Fruit fly (Drosophila melanogaster) whole organism, embryonic: ENCODE results near the gene BBIP1.

Experiments
- Awh ChIP-seq: fragments of 200-800 bp; sonication (Bioruptor generic); IDR thresholded peaks from 2 replicates; pipeline ENCODE4, ENCODE4 v1.3.6; 2022; ENCODE audit warnings: missing biosample characterization, missing genetic modification characterization
- CG10147 ChIP-seq: fragments of 200-800 bp; sonication (Bioruptor generic); optimal IDR thresholded peaks from 2 replicates; lab custom pipeline; 2019; ENCODE audit warnings: missing biosample characterization, mild to moderate bottlenecking, missing genetic modification characterization, moderate library complexity
- CG10209 ChIP-seq: fragments of 200-800 bp; sonication (Bioruptor generic); optimal IDR thresholded peaks from 3 replicates; lab custom pipeline; 2017; ENCODE audit warnings: missing biosample characterization, mild to moderate bottlenecking, missing genetic modification characterization, missing genetic modification reagents
- CG11085 ChIP-seq: fragments of 200-800 bp; sonication (Bioruptor generic); IDR thresholded peaks from 2 replicates; pipeline ENCODE4 v1.3.6; 2022; ENCODE audit warnings: missing biosample characterization, missing genetic modification characterization
- CG11695 ChIP-seq: fragments of 200-800 bp; sonication (Bioruptor generic); IDR thresholded peaks from 3 replicates; pipeline ENCODE4 v1.3.6; 2022; ENCODE audit warnings: missing biosample characterization, missing genetic modification characterization
- CG11696 ChIP-seq: fragments of 200-800 bp; sonication (Bioruptor generic); IDR thresholded peaks from 2 replicates; pipeline ENCODE4 v1.3.6; 2022; ENCODE audit warnings: missing biosample characterization, missing genetic modification characterization
- CG12155 ChIP-seq: fragments of 200-800 bp; sonication (Bioruptor generic); optimal IDR thresholded peaks from 3 replicates; lab custom pipeline; 2016; ENCODE audit warnings: missing biosample characterization, missing genetic modification characterization
- CG13775 ChIP-seq: fragments of 200-800 bp; sonication (Bioruptor generic); optimal IDR thresholded peaks from 3 replicates; lab custom pipeline; 2017; ENCODE audit warnings: missing biosample characterization, mild to moderate bottlenecking, missing genetic modification characterization
- CG14860 ChIP-seq: fragments of 200-800 bp; sonication (Bioruptor generic); IDR thresholded peaks from 3 replicates; pipeline ENCODE4 v1.3.6; 2022; ENCODE audit warnings: missing biosample characterization, missing genetic modification characterization; ENCODE audit not compliant: partially characterized antibody
- CG14965 ChIP-seq: fragments of 200-800 bp; sonication (Bioruptor generic); optimal IDR thresholded peaks from 2 replicates; lab custom pipeline; 2016; ENCODE audit warnings: missing biosample characterization, missing genetic modification characterization, borderline replicate concordance
- CG15073 ChIP-seq: fragments of 200-800 bp; sonication (Bioruptor generic); optimal IDR thresholded peaks from 2 replicates; lab custom pipeline; 2016; ENCODE audit warnings: missing biosample characterization, missing genetic modification characterization
- CG15269 ChIP-seq: fragments of 200-800 bp; sonication (Bioruptor generic); optimal IDR thresholded peaks from 2 replicates; lab custom pipeline; 2018; ENCODE audit warnings: missing biosample characterization, mild to moderate bottlenecking, missing genetic modification characterization, moderate library complexity
- CG1529 ChIP-seq: fragments of 200-800 bp; sonication (Bioruptor generic); optimal IDR thresholded peaks from 3 replicates; lab custom pipeline; 2018; ENCODE audit warnings: missing biosample characterization, missing genetic modification characterization
- CG17328 ChIP-seq: fragments of 200-800 bp; sonication (Bioruptor generic); IDR thresholded peaks from 2 replicates; pipeline ENCODE4 v1.3.6; 2022; ENCODE audit warnings: missing biosample characterization, missing genetic modification characterization
- CG17802 ChIP-seq: fragments of 200-800 bp; sonication (Bioruptor generic); optimal IDR thresholded peaks from 2 replicates; lab custom pipeline; 2018; ENCODE audit warnings: missing biosample characterization, mild to moderate bottlenecking, missing genetic modification characterization, moderate library complexity
- CG2678 ChIP-seq: fragments of 200-800 bp; sonication (Bioruptor generic); optimal IDR thresholded peaks from 3 replicates; lab custom pipeline; 2019; ENCODE audit warnings: missing biosample characterization, mild to moderate bottlenecking, missing genetic modification characterization, moderate library complexity
- CG31224 ChIP-seq: fragments of 200-800 bp; sonication (Bioruptor generic); IDR thresholded peaks from 2 replicates; pipeline ENCODE4 v1.3.6; 2022; ENCODE audit warnings: missing biosample characterization, missing genetic modification characterization
- CG32532 ChIP-seq: fragments of 200-800 bp; sonication (Bioruptor generic); IDR thresholded peaks from 2 replicates; pipeline ENCODE4 v1.3.6; 2022; ENCODE audit warnings: missing biosample characterization, missing genetic modification characterization
- CG3281 ChIP-seq: fragments of 200-800 bp; sonication (Bioruptor generic); optimal IDR thresholded peaks from 3 replicates; lab custom pipeline; 2017; ENCODE audit warnings: missing biosample characterization, mild to moderate bottlenecking, missing genetic modification characterization
- CG3995 ChIP-seq: fragments of 200-800 bp; sonication (Bioruptor generic); optimal IDR thresholded peaks from 3 replicates; lab custom pipeline; 2016; ENCODE audit warnings: missing biosample characterization, missing genetic modification characterization
- CG4820 ChIP-seq: fragments of 200-800 bp; sonication (Bioruptor generic); optimal IDR thresholded peaks from 3 replicates; lab custom pipeline; 2016; ENCODE audit warnings: missing biosample characterization, missing genetic modification characterization
- CG5953 ChIP-seq: fragments of 200-800 bp; sonication (Bioruptor generic); IDR thresholded peaks from 2 replicates; pipeline ENCODE4 v1.3.6; 2022; ENCODE audit warnings: missing biosample characterization, missing genetic modification characterization
- CG6272 ChIP-seq: fragments of 200-800 bp; sonication (Bioruptor generic); IDR thresholded peaks from 2 replicates; pipeline ENCODE4 v1.3.6; 2022; ENCODE audit warnings: missing biosample characterization, missing genetic modification characterization
- CG6765 ChIP-seq: fragments of 200-800 bp; sonication (Bioruptor generic); optimal IDR thresholded peaks from 3 replicates; lab custom pipeline; 2017; ENCODE audit warnings: missing biosample characterization, mild to moderate bottlenecking, missing genetic modification characterization
- CG9609 ChIP-seq: fragments of 200-800 bp; sonication (Bioruptor generic); optimal IDR thresholded peaks from 3 replicates; lab custom pipeline; 2016; ENCODE audit warnings: missing biosample characterization, missing genetic modification characterization
- D19A ChIP-seq: fragments of 200-800 bp; optimal IDR thresholded peaks from 3 replicates; lab custom pipeline; 2019; ENCODE audit warnings: missing biosample characterization, mild to moderate bottlenecking, missing genetic modification characterization, moderate library complexity
- E2f1 ChIP-seq: fragments of 200-800 bp; sonication (Bioruptor generic); IDR thresholded peaks from 2 replicates; pipeline ENCODE4 v1.3.6; 2022; ENCODE audit warnings: missing biosample characterization, missing genetic modification characterization
- Elba2 ChIP-seq: fragments of 200-800 bp; sonication (Bioruptor generic); optimal IDR thresholded peaks from 3 replicates; lab custom pipeline; 2016; ENCODE audit warnings: missing biosample characterization, missing genetic modification characterization
- Ets65A ChIP-seq: fragments of 200-800 bp; sonication (Bioruptor generic); peaks from one replicate; lab custom pipeline; 2016; ENCODE audit warnings: missing biosample characterization, missing genetic modification characterization
- Gsc ChIP-seq: fragments of 200-800 bp; sonication (Bioruptor generic); IDR thresholded peaks from 2 replicates; pipeline ENCODE4 v1.3.6; 2022; ENCODE audit warnings: missing biosample characterization, missing genetic modification characterization
- Neu2 ChIP-seq: fragments of 200-800 bp; sonication (Bioruptor generic); optimal IDR thresholded peaks from 3 replicates; lab custom pipeline; 2016; ENCODE audit warnings: missing biosample characterization, missing genetic modification characterization, borderline replicate concordance
- Pdp1 ChIP-seq, 2 experiments: fragments of 200-800 bp; sonication (Bioruptor generic); optimal IDR thresholded peaks; 3 replicates each; lab custom pipeline; 2016; ENCODE audit warnings: missing biosample characterization in 2 of 2, missing genetic modification characterization in 2 of 2, mild to moderate bottlenecking in 1 of 2, moderate library complexity in 1 of 2
- Sox102F ChIP-seq: fragments of 200-800 bp; sonication (Bioruptor generic); optimal IDR thresholded peaks from 2 replicates; lab custom pipeline; 2018; ENCODE audit warnings: missing biosample characterization, mild to moderate bottlenecking, missing genetic modification characterization, moderate library complexity
- Taf1 ChIP-seq: fragments of 200-800 bp; sonication (Bioruptor generic); IDR thresholded peaks from 2 replicates; pipeline ENCODE4 v1.3.6; 2022; ENCODE audit warnings: missing biosample characterization, missing genetic modification characterization
- ac ChIP-seq: fragments of 200-800 bp; sonication (Bioruptor generic); optimal IDR thresholded peaks from 3 replicates; lab custom pipeline; 2017; ENCODE audit warnings: missing biosample characterization, mild to moderate bottlenecking, missing genetic modification characterization
- caup ChIP-seq: fragments of 200-800 bp; sonication (Bioruptor generic); optimal IDR thresholded peaks from 3 replicates; lab custom pipeline; 2017; ENCODE audit warnings: missing biosample characterization, mild to moderate bottlenecking, missing genetic modification characterization, moderate library complexity; ENCODE audit not compliant: severe bottlenecking
- crc ChIP-seq: fragments of 200-800 bp; sonication (Bioruptor generic); optimal IDR thresholded peaks from 2 replicates; lab custom pipeline; 2016; ENCODE audit warnings: missing biosample characterization, missing genetic modification characterization
- esg ChIP-seq: fragments of 200-800 bp; sonication (Bioruptor generic); conservative IDR thresholded peaks from 2 replicates; pipeline ENCODE4 v1.3.6; 2022; ENCODE audit warnings: missing biosample characterization, missing genetic modification characterization
- gsb-n ChIP-seq: fragments of 200-800 bp; sonication (Bioruptor generic); optimal IDR thresholded peaks from 3 replicates; lab custom pipeline; 2018; ENCODE audit warnings: missing biosample characterization, mild to moderate bottlenecking, missing genetic modification characterization
- insv ChIP-seq, 2 experiments: fragments of 200-800 bp; sonication (Bioruptor generic); optimal IDR thresholded peaks; 3 replicates each; lab custom pipeline; 2016 to 2018; ENCODE audit warnings: missing biosample characterization in 2 of 2, missing genetic modification characterization in 2 of 2
- lbe ChIP-seq: fragments of 200-800 bp; sonication (Bioruptor generic); optimal IDR thresholded peaks from 2 replicates; lab custom pipeline; 2016; ENCODE audit warnings: missing biosample characterization, mild to moderate bottlenecking, missing genetic modification characterization
- lmd ChIP-seq: fragments of 200-800 bp; sonication (Bioruptor generic); IDR thresholded peaks from 2 replicates; pipeline ENCODE4 v1.3.6; 2022; ENCODE audit warnings: missing biosample characterization, missing genetic modification characterization
- mam ChIP-seq: fragments of 200-800 bp; sonication (Bioruptor generic); optimal IDR thresholded peaks from 3 replicates; lab custom pipeline; 2016; ENCODE audit warnings: missing biosample characterization, missing genetic modification characterization
- oc ChIP-seq: fragments of 200-800 bp; sonication (Bioruptor generic); optimal IDR thresholded peaks from 2 replicates; lab custom pipeline; 2018; ENCODE audit warnings: missing biosample characterization, mild to moderate bottlenecking, missing genetic modification characterization, moderate library complexity
- otp ChIP-seq: fragments of 200-800 bp; sonication (Bioruptor generic); IDR thresholded peaks from 3 replicates; pipeline ENCODE4, ENCODE4 v1.3.6; 2022; ENCODE audit warnings: missing biosample characterization, missing genetic modification characterization
- p53 ChIP-seq: fragments of 200-800 bp; sonication (Bioruptor generic); optimal IDR thresholded peaks from 2 replicates; lab custom pipeline; 2016; ENCODE audit warnings: missing biosample characterization, missing genetic modification characterization
- pnt ChIP-seq: fragments of 200-800 bp; sonication (Bioruptor generic); optimal IDR thresholded peaks from 3 replicates; lab custom pipeline; 2016; ENCODE audit warnings: missing biosample characterization, missing genetic modification characterization
- slbo ChIP-seq: fragments of 200-800 bp; sonication (Bioruptor generic); IDR thresholded peaks from 2 replicates; pipeline ENCODE4 v1.3.6; 2022; ENCODE audit warnings: missing biosample characterization, missing genetic modification characterization
- sr ChIP-seq: fragments of 200-800 bp; sonication (Bioruptor generic); IDR thresholded peaks from 3 replicates; pipeline ENCODE4 v1.3.6; 2022; ENCODE audit warnings: missing biosample characterization, missing genetic modification characterization
- toy ChIP-seq: fragments of 200-800 bp; sonication (Bioruptor generic); IDR thresholded peaks from 2 replicates; pipeline ENCODE4 v1.3.6; 2022; ENCODE audit warnings: missing biosample characterization, missing genetic modification characterization
- wek ChIP-seq: fragments of 200-800 bp; sonication (Bioruptor generic); optimal IDR thresholded peaks from 3 replicates; lab custom pipeline; 2018; ENCODE audit warnings: missing biosample characterization, mild to moderate bottlenecking, missing genetic modification characterization, moderate library complexity

BBIP1 gene

DNA sequence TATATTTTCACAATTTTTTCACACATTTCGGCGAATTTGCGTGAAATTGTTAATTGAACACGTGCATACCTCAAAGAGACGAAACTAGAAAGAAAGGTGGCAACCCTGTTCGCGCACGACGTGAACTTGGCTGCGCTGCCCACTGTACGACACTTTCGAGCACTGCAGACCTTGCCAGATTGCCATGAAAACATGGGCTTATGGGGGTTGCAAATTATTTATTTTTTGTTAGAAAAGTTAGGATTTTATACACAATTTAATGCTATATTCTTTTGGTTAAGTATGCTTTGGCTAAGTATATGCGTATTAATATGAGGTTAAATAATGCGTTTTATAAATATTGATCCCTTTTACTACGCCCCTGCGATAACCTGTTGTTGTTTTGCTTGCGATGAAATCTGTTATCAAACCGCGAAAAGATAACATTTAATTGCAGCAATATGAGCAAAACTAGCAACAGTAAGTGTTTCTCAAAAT lies 3.0 kb upstream of the BBIP1 start, which contains the start of the genes RpL34b and CG8132 (continued):
- peak; percentile 79 for TF ChIP-seq Gsc
- peak; percentile 96 for TF ChIP-seq CG10209 (GFP tag; lab: Kevin White, UChicago)
- TF ChIP-seq insv (GFP tag; optimal IDR thresholded peaks at IDR 0.05; lab: Kevin White, UChicago), result peak in 1 of 2 experiments; percentile 87
- TF ChIP-seq lbe (GFP tag; lab: Kevin White, UChicago), result peak; percentile 91
- TF ChIP-seq otp, result peak; percentile 94
- peak; percentile 85 for TF ChIP-seq D19A (tag; lab: Kevin White, UChicago)
- TF ChIP-seq wek, result peak; percentile 79
- TF ChIP-seq slbo (GFP tag; lab: Robert Waterston, UW), result peak; percentile 98
- peak; percentile 95 for TF ChIP-seq CG12155
- TF ChIP-seq CG6272, result peak; percentile 94
- peak; percentile 97 for TF ChIP-seq caup (GFP tag; lab: Kevin White, UChicago)
- TF ChIP-seq CG15073, result peak; percentile 70
- TF ChIP-seq CG13775, result peak; percentile 96
- peak; percentile 93 for TF ChIP-seq CG17328
- peak; percentile 94 for TF ChIP-seq gsb-n
- peak; percentile 89 for TF ChIP-seq Taf1 (GFP tag; lab: Robert Waterston, UW)
- no peak; the same call in 2 of the 3 replicates for TF ChIP-seq CG14860 (GFP tag; lab: Robert Waterston, UW)
- TF ChIP-seq pnt (GFP tag; lab: Kevin White, UChicago), result peak; percentile 95
- TF ChIP-seq CG6765, result peak; percentile 94
- peak; percentile 82 for TF ChIP-seq toy (GFP tag; lab: Robert Waterston, UW)
- TF ChIP-seq CG11085 (GFP tag; lab: Robert Waterston, UW), result peak; percentile 97
- peak; percentile 92 for TF ChIP-seq CG31224 (GFP tag; lab: Robert Waterston, UW)
- TF ChIP-seq CG10147 (GFP tag; lab: Kevin White, UChicago), result peak; percentile 94
- peak; percentile 87 for TF ChIP-seq esg
- peak; percentile 90 for TF ChIP-seq CG1529 (GFP tag; lab: Kevin White, UChicago)
- TF ChIP-seq CG3281 (GFP tag; lab: Kevin White, UChicago), result peak; percentile 94
- peak; percentile 96 for TF ChIP-seq CG9609 (GFP tag; lab: Kevin White, UChicago)
- TF ChIP-seq CG11695 (GFP tag; lab: Robert Waterston, UW), result peak; percentile 94
- peak; percentile 80 for TF ChIP-seq CG3995 (GFP tag; lab: Kevin White, UChicago)
- peak; percentile 100 for TF ChIP-seq Ets65A (GFP tag; lab: Kevin White, UChicago)
- peak; percentile 85 for TF ChIP-seq crc (GFP tag; lab: Kevin White, UChicago)
- peak; percentile 93 for TF ChIP-seq E2f1
- peak; percentile 97 for TF ChIP-seq mam (GFP tag; lab: Kevin White, UChicago)
- peak; percentile 91 for TF ChIP-seq oc (tag; lab: Kevin White, UChicago)
- peak; percentile 60 for TF ChIP-seq CG14965 (GFP tag; lab: Kevin White, UChicago)
- TF ChIP-seq ac (GFP tag; lab: Kevin White, UChicago), result peak; percentile 68
- TF ChIP-seq CG2678, result peak; percentile 95
- peak; percentile 94 for TF ChIP-seq p53
- peak; percentile 90 for TF ChIP-seq CG4820 (GFP tag; lab: Kevin White, UChicago)
- TF ChIP-seq lmd (GFP tag; lab: Robert Waterston, UW), result peak; percentile 95
- peak; percentile 94 for TF ChIP-seq Sox102F (GFP tag; lab: Kevin White, UChicago)
- TF ChIP-seq CG5953 (GFP tag; lab: Robert Waterston, UW), result peak; percentile 66
- peak; percentile 93 for TF ChIP-seq Awh (GFP tag; lab: Robert Waterston, UW)
- TF ChIP-seq Elba2 (GFP tag; lab: Kevin White, UChicago), result peak; percentile 88
- peak; percentile 98 for TF ChIP-seq CG32532 (GFP tag; lab: Robert Waterston, UW)
- peak; percentile 94 to 97 for TF ChIP-seq Pdp1 (GFP tag; optimal IDR thresholded peaks at IDR 0.05; lab: Kevin White, UChicago)
- TF ChIP-seq Neu2 (GFP tag; lab: Kevin White, UChicago), result peak; percentile 88
- peak; percentile 89 for TF ChIP-seq CG11696 (GFP tag; lab: Robert Waterston, UW)
- peak; percentile 95 for TF ChIP-seq CG15269 (tag; lab: Kevin White, UChicago)
- TF ChIP-seq CG17802 (tag; lab: Kevin White, UChicago), result peak; percentile 87
- peak; percentile 92 for TF ChIP-seq sr (GFP tag; lab: Robert Waterston, UW)
